Worm (Caenorhabditis elegans): ENCODE measurements around the gene Y1A5A.1.

DNA sequence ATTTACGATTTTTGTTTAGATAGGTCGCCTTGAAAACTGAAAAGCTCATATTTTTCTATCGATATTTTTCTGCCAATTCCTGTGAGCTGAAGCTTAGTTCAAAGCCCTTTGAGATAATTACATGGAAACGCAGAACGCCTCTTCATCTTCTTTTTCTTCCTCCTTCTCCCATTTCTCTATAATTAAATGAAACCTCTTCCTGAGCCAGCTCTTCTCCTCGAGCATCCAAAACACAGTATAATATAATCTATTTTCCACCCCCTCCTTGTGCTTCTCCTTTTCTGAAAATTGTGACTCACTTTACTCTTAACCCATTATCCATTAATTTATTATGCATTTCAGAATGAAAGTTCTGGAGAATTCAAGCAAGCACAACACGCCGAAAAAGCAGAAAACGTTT lies 30.2 kb downstream of the Y1A5A.1 start, which contains the start of gene F37A8.5:
- TF ChIP-seq ama-1 (optimal IDR thresholded peaks at IDR 0.05) (no peak), dve-1 (tag; optimal IDR thresholded peaks at IDR 0.05) (no peak), unc-3 (GFP tag; conservative IDR thresholded peaks at IDR 0.05) (no peak), unc-3 (tag; optimal IDR thresholded peaks at IDR 0.05) (no peak), dmd-4 (tag; optimal IDR thresholded peaks at IDR 0.05; ENCODE audit: borderline replicate concordance) (no peak), ets-4 (tag; optimal IDR thresholded peaks at IDR 0.05) (no peak)
